Fruit fly (Drosophila melanogaster): ENCODE measurements around the gene Fatp1.

dm6 chr2L:10517085-10517484 is at the start of gene Fatp1, which contains the start of gene Lrr47:
- no peak for TF ChIP-seq insv (optimal IDR thresholded peaks at IDR 0.05)
- no peak for TF ChIP-seq h (optimal IDR thresholded peaks at IDR 0.05)
- no peak for TF ChIP-seq Myc (optimal IDR thresholded peaks at IDR 0.05)
